Worm (Caenorhabditis elegans) whole organism, young adult: ENCODE measurements around the gene C11H1.7.

Experiments used
- bed-2 ChIP-seq: fragments of 200-800 bp; sonication (Bioruptor generic); IDR thresholded peaks from 2 replicates; pipeline ENCODE4 v1.3.6; 2022; ENCODE audit warnings: missing genetic modification reagents, missing genetic modification characterization, missing compliant biosample characterization
- lin-35 ChIP-seq, 3 experiments: fragments of 150-350 bp in 2 of 3; sonication (generic microtip) in 1 of 3; optimal IDR thresholded peaks; 2 replicates each; lab custom pipeline; 2014 to 2018; ENCODE audit warnings: missing biosample characterization in 3 of 3, missing genetic modification characterization in 3 of 3, missing genetic modification reagents in 3 of 3
- lsy-27 ChIP-seq: sonication (generic microtip); optimal IDR thresholded peaks from 2 replicates; lab custom pipeline; 2017; ENCODE audit warnings: missing genetic modification characterization, mild to moderate bottlenecking, missing compliant biosample characterization, antibody characterized with exemption, missing genotype, borderline replicate concordance; ENCODE audit not compliant: insufficient read depth
- sdz-38 ChIP-seq: sonication (generic microtip); optimal IDR thresholded peaks from 2 replicates; lab custom pipeline; 2016; ENCODE audit warnings: missing genotype, missing genetic modification characterization, missing compliant biosample characterization
- snpc-4 ChIP-seq, 5 experiments: fragments of 150-350 bp in 1 of 5; sonication (generic microtip) in 4 of 5; optimal IDR thresholded peaks; 2 replicates each; lab custom pipeline; 2014 to 2018; ENCODE audit warnings: missing genetic modification characterization in 5 of 5, missing biosample characterization in 3 of 5, antibody characterized with exemption in 2 of 5, mild to moderate bottlenecking in 2 of 5, missing compliant biosample characterization in 2 of 5, missing genotype in 2 of 5, moderate library complexity in 2 of 5, missing genetic modification reagents in 1 of 5
- tbx-9 ChIP-seq: sonication (generic microtip); optimal IDR thresholded peaks from 2 replicates; lab custom pipeline; 2016; ENCODE audit warnings: borderline replicate concordance, missing genetic modification characterization, inconsistent platforms, missing compliant biosample characterization
- unc-62 ChIP-seq: fragments of 150-350 bp; optimal IDR thresholded peaks from 2 replicates; lab custom pipeline; 2014; ENCODE audit warnings: missing biosample characterization, missing genetic modification reagents, missing genetic modification characterization
- ztf-26 ChIP-seq: sonication (generic microtip); optimal IDR thresholded peaks from 2 replicates; lab custom pipeline; 2017; ENCODE audit warnings: missing genetic modification characterization, missing compliant biosample characterization

DNA sequence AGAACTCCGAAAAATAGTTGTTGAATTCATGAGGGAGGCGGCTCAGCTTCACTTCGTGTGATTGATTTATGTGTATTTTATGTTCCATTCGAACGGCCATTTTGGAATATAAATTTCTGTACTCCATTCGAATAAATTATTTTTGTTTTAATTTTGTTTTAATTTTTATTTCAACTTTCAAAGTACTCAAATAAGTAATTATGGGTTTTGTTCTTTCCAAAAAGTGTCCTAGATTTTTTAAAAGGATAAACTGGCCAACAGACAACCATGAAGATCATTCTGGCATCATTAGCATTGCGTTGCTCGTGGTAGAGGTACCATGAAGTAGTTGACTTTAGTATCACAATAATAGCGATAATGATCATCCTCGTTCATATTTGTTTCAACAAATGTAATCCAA, 631 bp upstream of the C11H1.7 start:
- TF ChIP-seq bed-2 = no peak
- no peak for TF ChIP-seq lin-35 (GFP tag; optimal IDR thresholded peaks at IDR 0.05; lab: Kevin White, UChicago)
- TF ChIP-seq unc-62 (GFP tag; lab: Kevin White, UChicago) = no peak
- no peak for TF ChIP-seq ztf-26
- TF ChIP-seq tbx-9 (tag; lab: Kevin White, UChicago) = no peak
- TF ChIP-seq snpc-4 (GFP tag; optimal IDR thresholded peaks at IDR 0.05; lab: Kevin White, UChicago) = no peak
- TF ChIP-seq snpc-4 (tag; optimal IDR thresholded peaks at IDR 0.05; lab: Kevin White, UChicago) = no peak
- TF ChIP-seq sdz-38 (tag; lab: Kevin White, UChicago) = no peak
- TF ChIP-seq lsy-27 (tag; lab: Kevin White, UChicago) = no peak
